Worm (Caenorhabditis elegans) whole organism, young adult: ENCODE measurements around the gene C45G9.8.

Experiments
- B0019.2 ChIP-seq: fragments of 200-800 bp; sonication (Bioruptor generic); conservative IDR thresholded peaks from 2 replicates; pipeline ENCODE4 v1.3.6; 2022; ENCODE audit warnings: missing genetic modification reagents, missing genetic modification characterization, missing compliant biosample characterization
- B0336.3 ChIP-seq: fragments of 200-800 bp; sonication (Bioruptor generic); IDR thresholded peaks from 2 replicates; pipeline ENCODE4 v1.3.6; 2022; ENCODE audit warnings: missing genetic modification characterization, missing compliant biosample characterization
- F23B12.7 ChIP-seq: sonication (generic microtip); optimal IDR thresholded peaks from 2 replicates; lab custom pipeline; 2017; ENCODE audit warnings: missing genetic modification characterization, mild to moderate bottlenecking, missing compliant biosample characterization, antibody characterized with exemption, moderate library complexity; ENCODE audit not compliant: insufficient read depth
- F55B11.4 ChIP-seq: sonication (generic microtip); optimal IDR thresholded peaks from 2 replicates; lab custom pipeline; 2016; ENCODE audit warnings: missing compliant biosample characterization, missing genetic modification characterization, borderline replicate concordance; ENCODE audit not compliant: insufficient read depth
- F57A8.1 ChIP-seq: fragments of 200-800 bp; sonication (Bioruptor generic); optimal IDR thresholded peaks from 2 replicates; lab custom pipeline; 2018; ENCODE audit warnings: mild to moderate bottlenecking, missing genetic modification characterization, moderate library complexity, missing compliant biosample characterization
- Y67H2A.10 ChIP-seq: fragments of 200-800 bp; sonication (Bioruptor generic); conservative IDR thresholded peaks from 2 replicates; pipeline ENCODE4 v1.3.6; 2022; ENCODE audit warnings: missing genetic modification reagents, missing genetic modification characterization, missing compliant biosample characterization
- aptf-2 ChIP-seq: fragments of 200-800 bp; sonication (Bioruptor generic); conservative IDR thresholded peaks from 2 replicates; pipeline ENCODE4 v1.3.6; 2022; ENCODE audit warnings: missing genetic modification reagents, missing genetic modification characterization, missing compliant biosample characterization
- bed-1 ChIP-seq: fragments of 200-800 bp; sonication (Bioruptor generic); IDR thresholded peaks from 2 replicates; pipeline ENCODE4 v1.3.6; 2022; ENCODE audit warnings: missing genetic modification reagents, missing genetic modification characterization, missing compliant biosample characterization
- hrde-1 ChIP-seq: sonication (generic microtip); optimal IDR thresholded peaks from 2 replicates; lab custom pipeline; 2016; ENCODE audit warnings: missing genetic modification characterization, mild to moderate bottlenecking, missing compliant biosample characterization, moderate library complexity, missing genotype, missing genetic modification reagents, borderline replicate concordance
- lag-1 ChIP-seq: fragments of 200-800 bp; sonication (Bioruptor generic); IDR thresholded peaks from 2 replicates; pipeline ENCODE4 v1.3.6; 2022; ENCODE audit warnings: missing genetic modification reagents, missing genetic modification characterization, missing compliant biosample characterization
- snpc-1.1 ChIP-seq: sonication (generic microtip); optimal IDR thresholded peaks from 2 replicates; lab custom pipeline; 2017; ENCODE audit warnings: missing genetic modification characterization, mild to moderate bottlenecking, missing compliant biosample characterization, antibody characterized with exemption, moderate library complexity, missing genotype, missing genetic modification reagents; ENCODE audit not compliant: insufficient read depth
- ztf-25 ChIP-seq: fragments of 200-800 bp; sonication (Bioruptor generic); IDR thresholded peaks from 2 replicates; pipeline ENCODE4 v1.3.6; 2022; ENCODE audit warnings: missing genetic modification reagents, missing genetic modification characterization, missing compliant biosample characterization
- ztf-6 ChIP-seq: fragments of 200-800 bp; sonication (Bioruptor generic); IDR thresholded peaks from 2 replicates; pipeline ENCODE4 v1.3.6; 2022; ENCODE audit warnings: missing genetic modification reagents, missing genetic modification characterization, missing compliant biosample characterization

C45G9.8 gene

DNA sequence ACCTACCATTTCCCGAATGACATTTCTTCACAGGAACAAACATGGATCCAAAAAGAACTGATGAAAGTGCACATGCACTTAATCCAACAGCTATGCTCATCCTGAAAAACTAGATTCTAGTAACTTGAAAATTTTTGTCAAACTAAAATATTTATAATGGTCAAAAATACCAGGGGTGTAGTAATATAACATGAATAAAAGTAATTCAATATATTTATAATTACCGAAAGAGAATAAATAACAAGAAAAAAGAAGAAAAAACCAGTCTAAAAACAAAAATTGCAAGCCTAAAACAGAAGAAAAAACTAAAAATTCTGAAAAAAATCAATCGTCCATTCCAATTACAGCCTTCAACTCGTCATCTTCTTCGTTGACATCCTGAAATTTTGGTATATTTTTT lies 48.8 kb downstream of the C45G9.8 start, which contains the start of gene R144.6:
Gene R144.6, minus strand, starts transcription at position 101 of the 400 bp plus-strand sequence.
- no peak for TF ChIP-seq B0336.3
- TF ChIP-seq F57A8.1 (GFP tag; lab: Kevin White, UChicago), result no peak
- no peak for TF ChIP-seq snpc-1.1
- no peak for TF ChIP-seq bed-1
- no peak for TF ChIP-seq aptf-2
- no peak for TF ChIP-seq F23B12.7 (tag; lab: Kevin White, UChicago)
- no peak for TF ChIP-seq Y67H2A.10 (GFP tag; lab: Robert Waterston, UW)
- no peak for TF ChIP-seq B0019.2
- TF ChIP-seq F55B11.4 (tag; lab: Kevin White, UChicago), result no peak
- no peak for TF ChIP-seq hrde-1 (tag; lab: Kevin White, UChicago)
- TF ChIP-seq lag-1 (GFP tag; lab: Robert Waterston, UW), result no peak
- no peak for TF ChIP-seq ztf-6 (GFP tag; lab: Robert Waterston, UW)
- no peak for TF ChIP-seq ztf-25 (GFP tag; lab: Robert Waterston, UW)
